Worm (Caenorhabditis elegans) whole organism, L4 larva: ENCODE results near the gene srh-95.

Experiments used
- F26F4.8 ChIP-seq: fragments of 200-800 bp; sonication (Bioruptor generic); conservative IDR thresholded peaks from 2 replicates; pipeline ENCODE4 v1.3.6; 2022; ENCODE audit warnings: missing genetic modification characterization, missing compliant biosample characterization
- F37D6.2 ChIP-seq: sonication (generic microtip); optimal IDR thresholded peaks from 2 replicates; lab custom pipeline; 2016; ENCODE audit warnings: mild to moderate bottlenecking, missing genetic modification characterization, missing compliant biosample characterization
- F49E8.2 ChIP-seq: sonication (generic microtip); optimal IDR thresholded peaks from 2 replicates; lab custom pipeline; 2016; ENCODE audit warnings: missing compliant biosample characterization, mild to moderate bottlenecking, missing genetic modification characterization, borderline replicate concordance
- T20F7.1 ChIP-seq: fragments of 200-800 bp; sonication (Bioruptor generic); optimal IDR thresholded peaks from 2 replicates; lab custom pipeline; 2018; ENCODE audit warnings: mild to moderate bottlenecking, missing genetic modification characterization, missing compliant biosample characterization
- T26A8.4 ChIP-seq: fragments of 200-800 bp; sonication (Bioruptor generic); IDR thresholded peaks from 2 replicates; pipeline ENCODE4 v1.3.6; 2022; ENCODE audit warnings: missing genetic modification characterization, missing compliant biosample characterization
- ZK546.5 ChIP-seq, 2 experiments: sonication (generic microtip); optimal IDR thresholded peaks; 2 replicates each; lab custom pipeline; 2017; ENCODE audit warnings: missing biosample characterization in 2 of 2, missing genetic modification characterization in 2 of 2
- aly-2 ChIP-seq: sonication (generic microtip); optimal IDR thresholded peaks from 2 replicates; lab custom pipeline; 2018; ENCODE audit warnings: missing biosample characterization, missing genetic modification characterization
- ceh-20 ChIP-seq: fragments of 200-800 bp; sonication (Bioruptor generic); IDR thresholded peaks from 2 replicates; pipeline ENCODE4 v1.3.6; 2022; ENCODE audit warnings: missing genetic modification reagents, missing genetic modification characterization, missing compliant biosample characterization
- ceh-62 ChIP-seq: sonication (generic microtip); optimal IDR thresholded peaks from 2 replicates; lab custom pipeline; 2017; ENCODE audit warnings: missing biosample characterization, missing genetic modification characterization
- ces-1 ChIP-seq: fragments of 150-350 bp; sonication (generic microtip); optimal IDR thresholded peaks from 4 replicates; lab custom pipeline; 2014; ENCODE audit warnings: missing biosample characterization, missing genetic modification reagents, missing genetic modification characterization
- ctbp-1 ChIP-seq: fragments of 200-800 bp; sonication (Bioruptor generic); IDR thresholded peaks from 2 replicates; pipeline ENCODE4 v1.3.6; 2022; ENCODE audit warnings: missing genetic modification reagents, missing genetic modification characterization, missing compliant biosample characterization
- daf-12 ChIP-seq: fragments of 150-350 bp; optimal IDR thresholded peaks from 2 replicates; lab custom pipeline; 2014; ENCODE audit warnings: missing biosample characterization, missing genetic modification reagents, missing genetic modification characterization
- daf-19 ChIP-seq: fragments of 200-800 bp; sonication (Bioruptor generic); conservative IDR thresholded peaks from 2 replicates; pipeline ENCODE4 v1.3.6; 2022; ENCODE audit warnings: missing genetic modification characterization, missing compliant biosample characterization
- dmd-6 ChIP-seq: fragments of 200-800 bp; sonication (Bioruptor generic); IDR thresholded peaks from 2 replicates; pipeline ENCODE4 v1.3.6; 2022; ENCODE audit warnings: missing genetic modification reagents, missing genetic modification characterization, missing compliant biosample characterization
- dmd-8 ChIP-seq: fragments of 200-800 bp; sonication (Bioruptor generic); IDR thresholded peaks from 2 replicates; pipeline ENCODE4 v1.3.6; 2022; ENCODE audit warnings: missing genetic modification characterization, missing compliant biosample characterization
- dmd-9 ChIP-seq: fragments of 200-800 bp; sonication (Bioruptor generic); IDR thresholded peaks from 2 replicates; pipeline ENCODE4 v1.3.6; 2022; ENCODE audit warnings: missing genetic modification reagents, missing genetic modification characterization, missing compliant biosample characterization
- duxl-1 ChIP-seq: sonication (generic microtip); optimal IDR thresholded peaks from 2 replicates; lab custom pipeline; 2016; ENCODE audit warnings: mild to moderate bottlenecking, missing genetic modification characterization, moderate library complexity, missing compliant biosample characterization; ENCODE audit not compliant: poor library complexity
- egl-27 ChIP-seq: sonication (generic microtip); optimal IDR thresholded peaks from 3 replicates; lab custom pipeline; 2017; ENCODE audit warnings: missing biosample characterization, missing genetic modification reagents, missing genetic modification characterization
- lin-1 ChIP-seq: fragments of 200-800 bp; sonication (Bioruptor generic); IDR thresholded peaks from 2 replicates; pipeline ENCODE4 v1.3.6; 2022; ENCODE audit warnings: missing genetic modification reagents, missing genetic modification characterization, missing compliant biosample characterization
- lin-13 ChIP-seq: fragments of 150-350 bp; optimal IDR thresholded peaks from 2 replicates; lab custom pipeline; 2014; ENCODE audit warnings: missing biosample characterization, missing genetic modification reagents, missing genetic modification characterization
- lin-15B ChIP-seq: fragments of 150-350 bp; sonication (generic microtip); optimal IDR thresholded peaks from 3 replicates; lab custom pipeline; 2014; ENCODE audit warnings: missing biosample characterization, missing genetic modification characterization
- mdt-29 ChIP-seq: fragments of 200-800 bp; sonication (Bioruptor generic); IDR thresholded peaks from 2 replicates; pipeline ENCODE4 v1.3.6; 2022; ENCODE audit warnings: missing genetic modification reagents, missing genetic modification characterization, missing compliant biosample characterization
- mep-1 ChIP-seq: fragments of 150-350 bp; sonication (generic microtip); optimal IDR thresholded peaks from 3 replicates; lab custom pipeline; 2014; ENCODE audit warnings: missing biosample characterization, missing genetic modification characterization
- nhr-25 ChIP-seq: sonication (generic microtip); optimal IDR thresholded peaks from 2 replicates; lab custom pipeline; 2017; ENCODE audit warnings: missing genetic modification characterization, mild to moderate bottlenecking, missing compliant biosample characterization, antibody characterized with exemption, moderate library complexity, borderline replicate concordance; ENCODE audit not compliant: insufficient read depth
- nhr-48 ChIP-seq: sonication (generic microtip); optimal IDR thresholded peaks from 2 replicates; lab custom pipeline; 2016; ENCODE audit warnings: mild to moderate bottlenecking, missing genetic modification characterization, missing compliant biosample characterization
- nhr-77 ChIP-seq: fragments of 150-350 bp; optimal IDR thresholded peaks from 2 replicates; lab custom pipeline; 2014; ENCODE audit warnings: missing biosample characterization, missing genetic modification characterization
- php-3 ChIP-seq: fragments of 200-800 bp; sonication (Bioruptor generic); IDR thresholded peaks from 2 replicates; pipeline ENCODE4 v1.3.6; 2022; ENCODE audit warnings: missing genetic modification reagents, missing genetic modification characterization, missing compliant biosample characterization
- sdz-12 ChIP-seq: fragments of 200-800 bp; sonication (Bioruptor generic); optimal IDR thresholded peaks from 2 replicates; lab custom pipeline; 2018; ENCODE audit warnings: mild to moderate bottlenecking, missing genetic modification characterization, missing compliant biosample characterization
- unc-62 ChIP-seq, 3 experiments: fragments of 150-350 bp in 1 of 3; sonication (generic microtip); optimal IDR thresholded peaks in 2 of 3; peaks in 1 of 3; 1 replicate in 1 of 3; 2 replicates in 2 of 3; lab custom pipeline; 2014 to 2017; ENCODE audit warnings: missing biosample characterization in 3 of 3, missing genetic modification characterization in 3 of 3, missing genetic modification reagents in 3 of 3, missing genotype in 1 of 3
- vab-7 ChIP-seq: fragments of 200-800 bp; sonication (Bioruptor generic); IDR thresholded peaks from 2 replicates; pipeline ENCODE4 v1.3.6; 2022; ENCODE audit warnings: missing genetic modification reagents, missing genetic modification characterization, missing compliant biosample characterization
- ztf-11 ChIP-seq: fragments of 150-350 bp; optimal IDR thresholded peaks from 2 replicates; lab custom pipeline; 2014; ENCODE audit warnings: missing biosample characterization, missing genetic modification characterization

The srh-95 gene

DNA sequence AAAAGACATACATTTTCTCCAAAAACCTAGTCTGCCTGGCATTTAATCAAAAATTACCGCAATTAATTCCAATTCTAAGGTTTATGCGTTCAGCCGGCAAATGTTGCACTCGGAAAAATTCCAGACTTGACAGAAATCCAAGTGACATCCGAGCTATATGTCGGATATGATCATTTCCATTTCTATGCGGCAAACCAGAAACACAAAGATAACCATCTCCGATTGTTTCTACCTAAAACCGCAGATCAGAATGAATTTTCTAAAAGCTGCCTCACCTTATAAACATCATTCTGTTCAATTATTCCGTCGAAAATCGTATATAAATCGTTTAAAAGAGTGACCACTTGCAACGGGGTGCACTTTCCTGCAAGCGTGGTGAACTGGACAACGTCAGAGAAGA, 2.4 kb downstream of the srh-95 start:
- TF ChIP-seq lin-1 (GFP tag; lab: Robert Waterston, UW) = no peak
- TF ChIP-seq mep-1 (tag; lab: Kevin White, UChicago) = no peak
- TF ChIP-seq dmd-9 (GFP tag; lab: Robert Waterston, UW) = no peak
- no peak for TF ChIP-seq daf-19 (GFP tag; lab: Robert Waterston, UW)
- no peak for TF ChIP-seq aly-2 (tag; lab: Kevin White, UChicago)
- no peak for TF ChIP-seq ZK546.5 (tag; optimal IDR thresholded peaks at IDR 0.05; lab: Kevin White, UChicago)
- no peak for TF ChIP-seq lin-13
- TF ChIP-seq lin-15B (tag; lab: Kevin White, UChicago) = no peak
- no peak for TF ChIP-seq egl-27
- TF ChIP-seq T20F7.1 (GFP tag; lab: Kevin White, UChicago) = no peak
- TF ChIP-seq daf-12 (tag; lab: Kevin White, UChicago) = no peak
- TF ChIP-seq mdt-29 (GFP tag; lab: Robert Waterston, UW) = no peak
- no peak for TF ChIP-seq ctbp-1 (GFP tag; lab: Robert Waterston, UW)
- no peak for TF ChIP-seq nhr-25 (tag; lab: Kevin White, UChicago)
- no peak for TF ChIP-seq nhr-77 (tag; lab: Kevin White, UChicago)
- no peak for TF ChIP-seq duxl-1 (tag; lab: Kevin White, UChicago)
- no peak for TF ChIP-seq F26F4.8 (GFP tag; lab: Robert Waterston, UW)
- TF ChIP-seq T26A8.4 (GFP tag; lab: Robert Waterston, UW) = no peak
- TF ChIP-seq nhr-48 = no peak
- TF ChIP-seq ceh-20 (GFP tag; lab: Robert Waterston, UW) = no peak
- TF ChIP-seq, all 104 proteins: peak for 0

DNA sequence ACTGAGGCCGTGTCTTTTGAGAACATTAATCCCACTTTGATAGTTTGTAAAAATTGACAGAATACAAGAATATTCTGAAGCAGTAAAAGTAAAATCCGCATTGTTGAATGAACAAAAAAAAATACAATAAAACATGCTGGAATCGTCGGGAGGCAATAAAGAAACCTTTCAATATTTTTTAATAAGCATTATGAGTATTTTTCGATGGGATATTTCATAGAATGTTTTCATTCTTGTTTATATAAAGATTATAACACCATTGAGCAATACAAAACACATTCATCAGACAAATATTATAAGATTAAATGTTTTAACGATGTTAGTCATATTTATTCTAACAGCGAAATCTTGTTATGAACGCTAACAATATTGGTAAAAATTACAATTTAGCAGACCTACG, 7.0 kb downstream of the srh-95 start, which contains the start of gene gcy-20:
Gene gcy-20 (minus strand): TSS at position 101 of the 400 bp plus-strand sequence.
- no peak for TF ChIP-seq F37D6.2 (tag; lab: Kevin White, UChicago)
- TF ChIP-seq sdz-12 (GFP tag; lab: Kevin White, UChicago) = no peak

DNA sequence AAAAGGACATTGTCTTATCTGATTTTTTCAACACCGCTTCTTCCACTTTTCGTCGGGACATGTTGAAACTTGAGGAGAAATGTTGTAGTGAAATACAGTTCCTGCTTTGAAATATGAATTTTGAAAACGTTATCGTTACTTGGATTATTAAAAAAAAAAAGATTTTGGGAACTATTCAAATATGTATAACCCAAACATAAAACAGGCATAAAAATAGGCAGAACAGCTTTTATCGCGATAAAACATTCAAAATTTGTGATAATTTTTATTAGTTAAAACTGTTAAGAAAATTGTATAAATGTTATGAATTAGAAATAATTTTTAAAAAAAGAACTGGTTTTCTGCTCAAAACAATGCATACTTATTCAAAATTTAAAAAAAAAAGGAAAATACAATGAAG, 9.7 kb downstream of the srh-95 start, which contains the start of gene bgnt-1.3:
Gene bgnt-1.3 (minus strand): TSS at position 101 of the 400 bp plus-strand sequence.
- TF ChIP-seq F49E8.2 (tag; lab: Kevin White, UChicago) = no peak
- no peak for TF ChIP-seq dmd-8

DNA sequence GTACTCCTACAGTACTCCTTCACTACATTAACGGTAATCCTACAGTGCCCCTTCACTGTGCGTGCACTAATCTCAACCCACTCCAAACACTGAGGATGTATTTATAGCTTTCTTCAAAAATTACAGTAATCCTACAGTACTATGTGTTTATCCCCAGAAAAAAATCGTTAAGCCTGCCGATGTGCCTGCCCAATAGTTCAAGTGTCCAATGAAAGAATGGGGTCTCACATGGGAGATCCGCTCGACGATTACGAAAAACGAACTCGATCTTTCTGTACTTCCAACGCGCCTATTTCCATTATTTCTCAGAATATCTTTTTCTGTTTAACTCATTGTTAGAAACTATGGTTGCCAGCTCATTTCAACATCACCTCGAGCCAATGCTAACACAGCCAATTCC, 11.5 kb downstream of the srh-95 start, which contains the start of gene nhr-218:
Gene nhr-218 (plus strand): TSS at position 301 of the 400 bp plus-strand sequence.
- TF ChIP-seq dmd-6 (GFP tag; lab: Robert Waterston, UW) = no peak
- TF ChIP-seq unc-62 (GFP tag; optimal IDR thresholded peaks at IDR 0.05 in 1 of 2; lab: Kevin White, UChicago) = peak in 1 of 2 experiments; percentile 33
- TF ChIP-seq unc-62 (tag; optimal IDR thresholded peaks at IDR 0.05; lab: Kevin White, UChicago) = no peak

DNA sequence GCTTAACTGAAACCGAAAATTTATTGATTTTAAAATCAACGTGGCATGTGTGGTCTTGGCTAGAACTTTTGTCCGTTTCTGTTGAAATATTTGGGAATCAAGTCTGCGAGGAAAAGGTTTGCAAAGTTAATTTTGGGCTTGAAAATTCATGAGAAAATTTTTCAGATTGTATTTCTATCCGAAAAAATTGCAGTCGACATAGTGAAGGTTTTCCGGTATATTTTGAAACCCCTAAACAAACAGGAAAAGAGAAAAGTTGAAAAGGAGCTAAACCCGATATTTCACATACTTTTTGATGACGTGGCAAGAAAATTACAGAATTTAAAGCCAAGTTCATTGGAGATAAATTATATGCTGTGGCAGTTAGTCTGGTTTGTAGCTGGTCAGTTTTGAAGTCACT, 13.0 kb downstream of the srh-95 start, which contains the start of gene nhr-127:
Gene nhr-127 (plus strand): TSS at position 301 of the 400 bp plus-strand sequence.
- TF ChIP-seq nhr-77 (tag; lab: Kevin White, UChicago) = no peak
- no peak for TF ChIP-seq ces-1 (GFP tag; lab: Kevin White, UChicago)
- TF ChIP-seq php-3 = no peak
- TF ChIP-seq dmd-6 (GFP tag; lab: Robert Waterston, UW) = no peak
- no peak for TF ChIP-seq duxl-1 (tag; lab: Kevin White, UChicago)
- no peak for TF ChIP-seq ztf-11 (tag; lab: Kevin White, UChicago)
- no peak for TF ChIP-seq vab-7
- TF ChIP-seq ceh-62 = no peak
- TF ChIP-seq T20F7.1 (GFP tag; lab: Kevin White, UChicago) = no peak
- TF ChIP-seq ctbp-1 (GFP tag; lab: Robert Waterston, UW) = no peak
